Worm (Caenorhabditis elegans) whole organism, L2 larva: ENCODE measurements around the gene nekl-4.

ENCODE experiments used
- R02D3.7 ChIP-seq: fragments of 150-350 bp; optimal IDR thresholded peaks from 2 replicates; lab custom pipeline; 2014; ENCODE audit warnings: missing biosample characterization, missing genetic modification characterization
- Y55F3AM.14 ChIP-seq: fragments of 200-800 bp; sonication (Bioruptor generic); optimal IDR thresholded peaks from 2 replicates; lab custom pipeline; 2018; ENCODE audit warnings: mild to moderate bottlenecking, missing genetic modification characterization, missing compliant biosample characterization
- alr-1 ChIP-seq: fragments of 150-350 bp; optimal IDR thresholded peaks from 2 replicates; lab custom pipeline; 2014; ENCODE audit warnings: missing biosample characterization, missing genetic modification characterization
- aly-2 ChIP-seq: fragments of 150-350 bp; optimal IDR thresholded peaks from 2 replicates; lab custom pipeline; 2014; ENCODE audit warnings: missing biosample characterization, missing genetic modification characterization
- blmp-1 ChIP-seq: sonication (generic microtip); optimal IDR thresholded peaks from 2 replicates; lab custom pipeline; 2017; ENCODE audit warnings: missing genetic modification characterization, mild to moderate bottlenecking, missing compliant biosample characterization, antibody characterized with exemption, moderate library complexity; ENCODE audit not compliant: insufficient read depth
- ceh-82 ChIP-seq: fragments of 150-350 bp; optimal IDR thresholded peaks from 2 replicates; lab custom pipeline; 2014; ENCODE audit warnings: missing biosample characterization, missing genetic modification characterization
- crh-2 ChIP-seq: sonication (generic microtip); optimal IDR thresholded peaks from 2 replicates; lab custom pipeline; 2017; ENCODE audit warnings: missing biosample characterization, missing genetic modification characterization
- lin-11 ChIP-seq: fragments of 150-350 bp; sonication (generic microtip); optimal IDR thresholded peaks from 2 replicates; lab custom pipeline; 2014; ENCODE audit warnings: missing biosample characterization, missing genetic modification characterization, inconsistent platforms, mixed read lengths
- mab-5 ChIP-seq: fragments of 150-350 bp; optimal IDR thresholded peaks from 2 replicates; lab custom pipeline; 2014; ENCODE audit warnings: missing biosample characterization, missing genetic modification characterization
- nhr-12 ChIP-seq: fragments of 150-350 bp; optimal IDR thresholded peaks from 2 replicates; lab custom pipeline; 2014; ENCODE audit warnings: missing biosample characterization, missing genetic modification characterization
- nhr-23 ChIP-seq: fragments of 150-350 bp; optimal IDR thresholded peaks from 2 replicates; lab custom pipeline; 2014; ENCODE audit warnings: missing biosample characterization, missing genetic modification reagents, missing genetic modification characterization
- nhr-25 ChIP-seq: fragments of 150-350 bp; sonication (generic microtip); optimal IDR thresholded peaks from 3 replicates; lab custom pipeline; 2014; ENCODE audit warnings: missing biosample characterization, missing genetic modification characterization
- sem-4 ChIP-seq: fragments of 150-350 bp; optimal IDR thresholded peaks from 2 replicates; lab custom pipeline; 2014; ENCODE audit warnings: missing biosample characterization, missing genetic modification reagents, missing genetic modification characterization
- sma-9 ChIP-seq, 2 experiments: fragments of 150-350 bp in 1 of 2; sonication (generic microtip) in 1 of 2; optimal IDR thresholded peaks; 2 replicates each; lab custom pipeline; 2014 to 2016; ENCODE audit warnings: missing genetic modification characterization in 2 of 2, mild to moderate bottlenecking in 1 of 2, missing biosample characterization in 1 of 2, missing compliant biosample characterization in 1 of 2, missing genetic modification reagents in 1 of 2, moderate library complexity in 1 of 2
- unc-39 ChIP-seq: fragments of 150-350 bp; optimal IDR thresholded peaks from 2 replicates; lab custom pipeline; 2014; ENCODE audit warnings: missing biosample characterization, missing genetic modification characterization
- zag-1 ChIP-seq: fragments of 150-350 bp; optimal IDR thresholded peaks from 2 replicates; lab custom pipeline; 2014; ENCODE audit warnings: missing biosample characterization, missing genetic modification characterization
- ztf-11 ChIP-seq: sonication (generic microtip); optimal IDR thresholded peaks from 2 replicates; lab custom pipeline; 2017; ENCODE audit warnings: missing biosample characterization, missing genetic modification characterization

Gene nekl-4

DNA sequence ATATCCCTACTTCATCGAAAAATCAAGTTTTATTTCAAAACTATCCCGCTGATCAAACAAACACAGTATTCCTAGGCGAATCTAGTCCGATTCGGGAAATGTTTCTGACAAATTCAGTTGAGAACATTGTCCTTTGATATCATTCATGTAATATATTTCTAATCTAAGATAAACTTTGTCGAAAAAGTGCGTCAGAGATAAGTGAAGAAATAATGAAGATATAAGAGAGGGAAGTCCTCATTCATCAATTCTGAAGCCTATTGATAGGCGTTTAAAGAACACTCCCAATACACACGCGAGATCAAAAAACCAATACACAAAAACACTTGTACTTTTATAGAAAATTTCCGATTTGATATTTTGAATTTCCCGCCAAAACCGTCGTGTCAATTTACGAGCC is 52.5 kb downstream of the nekl-4 start (continued):
- TF ChIP-seq zag-1 (tag; lab: Kevin White, UChicago) (no peak), blmp-1 (tag; lab: Kevin White, UChicago) (no peak), Y55F3AM.14 (GFP tag; lab: Kevin White, UChicago) (no peak), sem-4 (tag; lab: Kevin White, UChicago) (no peak), nhr-12 (tag; lab: Kevin White, UChicago) (no peak)

DNA sequence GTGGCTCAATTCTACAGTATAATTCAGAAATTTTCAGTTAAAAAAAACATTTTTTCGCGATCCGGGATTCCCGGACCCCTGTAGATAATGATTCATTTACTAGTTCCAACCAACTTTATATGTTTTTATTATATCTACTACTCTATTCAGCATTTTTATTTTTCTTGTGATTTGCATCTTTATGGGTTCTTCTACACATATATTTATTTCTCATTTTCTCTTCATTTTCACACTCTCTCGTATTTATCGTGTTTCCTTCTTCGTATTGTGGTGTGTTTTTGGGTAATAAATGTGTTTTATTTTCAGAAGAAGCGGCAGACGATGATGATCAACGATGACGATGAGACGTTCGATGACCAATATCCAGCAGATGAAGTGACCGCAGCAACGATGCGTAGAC is 53.2 kb downstream of the nekl-4 start, which contains the start of gene F48E8.2:
TSS of gene F48E8.2 (plus strand) at position 301 of the 400 bp plus-strand sequence.
- TF ChIP-seq sma-9 (GFP tag; optimal IDR thresholded peaks at IDR 0.05; lab: Kevin White, UChicago): no peak
- no peak for TF ChIP-seq sma-9 (tag; optimal IDR thresholded peaks at IDR 0.05; lab: Kevin White, UChicago)
- TF ChIP-seq nhr-25 (tag; lab: Kevin White, UChicago): no peak
- TF ChIP-seq nhr-23: no peak
- TF ChIP-seq zag-1 (tag; lab: Kevin White, UChicago): no peak
- TF ChIP-seq alr-1 (tag; lab: Kevin White, UChicago): no peak
- TF ChIP-seq mab-5: no peak
- no peak for TF ChIP-seq sem-4 (tag; lab: Kevin White, UChicago)
- TF ChIP-seq aly-2 (tag; lab: Kevin White, UChicago): no peak
- TF ChIP-seq R02D3.7 (tag; lab: Kevin White, UChicago): no peak
- no peak for TF ChIP-seq ceh-82 (tag; lab: Kevin White, UChicago)
- TF ChIP-seq ztf-11 (tag; lab: Kevin White, UChicago): no peak
- no peak for TF ChIP-seq blmp-1 (tag; lab: Kevin White, UChicago)
- TF ChIP-seq lin-11 (tag; lab: Kevin White, UChicago): no peak
- no peak for TF ChIP-seq unc-39 (tag; lab: Kevin White, UChicago)
- no peak for TF ChIP-seq crh-2 (tag; lab: Kevin White, UChicago)
